Fruit fly (Drosophila melanogaster) whole organism, adult: ENCODE data around the gene CG10761.

Source experiments
- CG11617 ChIP-seq: fragments of 200-800 bp; sonication (Bioruptor generic); optimal IDR thresholded peaks from 2 replicates; lab custom pipeline; 2017; ENCODE audit warnings: mild to moderate bottlenecking, missing biosample characterization, missing genetic modification reagents, missing genetic modification characterization
- CG7101 ChIP-seq: fragments of 200-800 bp; sonication (Bioruptor generic); optimal IDR thresholded peaks from 2 replicates; lab custom pipeline; 2018; ENCODE audit warnings: missing biosample characterization, mild to moderate bottlenecking, missing genetic modification characterization, moderate library complexity
- Crg-1 ChIP-seq: fragments of 200-800 bp; sonication (Bioruptor generic); optimal IDR thresholded peaks from 2 replicates; lab custom pipeline; 2016; ENCODE audit warnings: missing biosample characterization, missing genetic modification characterization
- Mnt ChIP-seq: fragments of 200-800 bp; sonication (Bioruptor generic); optimal IDR thresholded peaks from 2 replicates; lab custom pipeline; 2016; ENCODE audit warnings: missing biosample characterization, mild to moderate bottlenecking, missing genetic modification characterization
- bab1 ChIP-seq: fragments of 200-800 bp; sonication (Bioruptor generic); optimal IDR thresholded peaks from 3 replicates; lab custom pipeline; 2019; ENCODE audit warnings: missing biosample characterization, mild to moderate bottlenecking, missing genetic modification characterization, moderate library complexity
- cnc ChIP-seq, 2 experiments: fragments of >200 bp; optimal IDR thresholded peaks; 2 replicates each; lab custom pipeline; 2017
- toe ChIP-seq: fragments of 200-800 bp; sonication (Bioruptor generic); optimal IDR thresholded peaks from 2 replicates; lab custom pipeline; 2016; ENCODE audit warnings: missing biosample characterization, missing genetic modification characterization

dm6 chrX:8210632-8211031 lies 48.0 kb upstream of the CG10761 start:
- no peak for TF ChIP-seq Mnt
- no peak for TF ChIP-seq Crg-1 (GFP tag; lab: Kevin White, UChicago)
- no peak for TF ChIP-seq toe
- TF ChIP-seq bab1 = no peak
- TF ChIP-seq cnc (optimal IDR thresholded peaks at IDR 0.05; lab: Kevin White, UChicago) = no peak
- no peak for TF ChIP-seq CG11617 (GFP tag; lab: Kevin White, UChicago)
- no peak for TF ChIP-seq CG7101 (tag; lab: Kevin White, UChicago)
